Worm (Caenorhabditis elegans): ENCODE data around the gene F16G10.11.

DNA sequence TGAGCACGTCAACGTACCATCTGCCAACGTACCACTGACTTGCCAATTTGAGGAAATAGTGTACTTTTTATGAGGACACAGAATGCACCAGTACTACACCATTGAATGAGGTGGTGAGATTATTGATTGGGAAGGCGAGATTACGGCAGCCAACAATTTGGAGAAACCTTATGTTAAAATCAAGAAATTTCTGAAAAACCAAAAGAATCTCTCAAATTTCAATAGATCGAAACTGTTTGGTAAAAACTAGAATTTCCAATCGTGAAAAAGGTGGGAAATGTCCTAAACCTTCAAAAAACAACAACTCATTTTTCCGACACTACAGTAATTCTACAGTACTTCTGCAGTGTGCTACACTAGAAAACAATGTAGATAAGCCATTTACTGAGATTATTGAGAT is 38.3 kb upstream of the F16G10.11 start, which contains the start of gene ceh-86:
- no peak for TF ChIP-seq ceh-45 (GFP tag; IDR thresholded peaks at IDR 0.05)
- TF ChIP-seq pax-1 (tag; optimal IDR thresholded peaks at IDR 0.05), result no peak
- TF ChIP-seq ceh-9 (tag; optimal IDR thresholded peaks at IDR 0.05), result no peak
- no peak for TF ChIP-seq fkh-10 (GFP tag; optimal IDR thresholded peaks at IDR 0.05)
- no peak for TF ChIP-seq hlh-30 (tag; optimal IDR thresholded peaks at IDR 0.05; ENCODE audit: insufficient read depth)
- TF ChIP-seq ceh-24 (tag; optimal IDR thresholded peaks at IDR 0.05), result no peak
- no peak for TF ChIP-seq ceh-22 (tag; optimal IDR thresholded peaks at IDR 0.05)
- TF ChIP-seq ama-1 (optimal IDR thresholded peaks at IDR 0.05), result no peak
- no peak for TF ChIP-seq unc-86 (tag; optimal IDR thresholded peaks at IDR 0.05)
- TF ChIP-seq pqm-1 (tag; optimal IDR thresholded peaks at IDR 0.05), result no peak
